Worm (Caenorhabditis elegans) whole organism, midembryonic: Measurements from ENCODE around the gene col-113.

Experiments
- cog-1 ChIP-seq: sonication (generic microtip); optimal IDR thresholded peaks from 2 replicates; lab custom pipeline; 2016; ENCODE audit warnings: missing genetic modification characterization, missing compliant biosample characterization
- flt-1 ChIP-seq: fragments of 200-800 bp; sonication (Bioruptor generic); IDR thresholded peaks from 2 replicates; pipeline ENCODE4 v1.3.6; 2022; ENCODE audit warnings: missing genetic modification characterization, missing compliant biosample characterization
- med-1 ChIP-seq: sonication (generic microtip); optimal IDR thresholded peaks from 2 replicates; lab custom pipeline; 2017; ENCODE audit warnings: missing genetic modification characterization, mild to moderate bottlenecking, missing compliant biosample characterization, antibody characterized with exemption, missing genetic modification reagents; ENCODE audit not compliant: insufficient read depth
- ztf-23 ChIP-seq: fragments of 200-800 bp; sonication (Bioruptor generic); IDR thresholded peaks from 2 replicates; pipeline ENCODE4 v1.3.6; 2022; ENCODE audit warnings: missing genetic modification reagents, missing genetic modification characterization, missing compliant biosample characterization
- ztf-29 ChIP-seq: fragments of 200-800 bp; sonication (Bioruptor generic); IDR thresholded peaks from 2 replicates; pipeline ENCODE4 v1.3.6; 2022; ENCODE audit warnings: missing genetic modification reagents, missing genetic modification characterization, missing compliant biosample characterization

ce11 chrIV:7158161-7158560, 5.9 kb upstream of the col-113 start:
- TF ChIP-seq med-1 (no peak), ztf-23 (GFP tag; lab: Robert Waterston, UW) (no peak), flt-1 (GFP tag; lab: Robert Waterston, UW) (no peak), cog-1 (tag; lab: Kevin White, UChicago) (no peak), ztf-29 (GFP tag; lab: Robert Waterston, UW) (no peak)
